Fruit fly (Drosophila melanogaster) whole organism, adult: ENCODE results near the gene CG13409.

Experiments
- CG11617 ChIP-seq: fragments of 200-800 bp; sonication (Bioruptor generic); optimal IDR thresholded peaks from 2 replicates; lab custom pipeline; 2017; ENCODE audit warnings: mild to moderate bottlenecking, missing biosample characterization, missing genetic modification reagents, missing genetic modification characterization
- CG12768 ChIP-seq: fragments of 200-800 bp; sonication (Bioruptor generic); optimal IDR thresholded peaks from 2 replicates; lab custom pipeline; 2017; ENCODE audit warnings: missing biosample characterization, missing genetic modification characterization, mild to moderate bottlenecking, moderate library complexity, missing genetic modification reagents
- CG14711 ChIP-seq: fragments of 200-800 bp; sonication (Bioruptor generic); optimal IDR thresholded peaks from 2 replicates; lab custom pipeline; 2018; ENCODE audit warnings: missing biosample characterization, mild to moderate bottlenecking, missing genetic modification characterization, moderate library complexity
- CG1620 ChIP-seq: fragments of 200-800 bp; sonication (Bioruptor generic); optimal IDR thresholded peaks from 2 replicates; lab custom pipeline; 2016; ENCODE audit warnings: missing biosample characterization, missing genetic modification characterization
- CG33017 ChIP-seq: fragments of 200-800 bp; sonication (Bioruptor generic); optimal IDR thresholded peaks from 2 replicates; lab custom pipeline; 2018; ENCODE audit warnings: missing biosample characterization, mild to moderate bottlenecking, missing genetic modification characterization, moderate library complexity
- CG5204 ChIP-seq: fragments of 200-800 bp; sonication (Bioruptor generic); optimal IDR thresholded peaks from 2 replicates; lab custom pipeline; 2016; ENCODE audit warnings: missing biosample characterization, missing genetic modification characterization
- CG7045 ChIP-seq: fragments of 200-800 bp; sonication (Bioruptor generic); optimal IDR thresholded peaks from 2 replicates; lab custom pipeline; 2017; ENCODE audit warnings: missing biosample characterization, mild to moderate bottlenecking, missing genetic modification characterization
- CG7101 ChIP-seq: fragments of 200-800 bp; sonication (Bioruptor generic); optimal IDR thresholded peaks from 2 replicates; lab custom pipeline; 2018; ENCODE audit warnings: missing biosample characterization, mild to moderate bottlenecking, missing genetic modification characterization, moderate library complexity
- Clk ChIP-seq: fragments of 200-800 bp; sonication (Bioruptor generic); optimal IDR thresholded peaks from 2 replicates; lab custom pipeline; 2017; ENCODE audit warnings: missing biosample characterization, missing genetic modification characterization
- Crg-1 ChIP-seq: fragments of 200-800 bp; sonication (Bioruptor generic); optimal IDR thresholded peaks from 2 replicates; lab custom pipeline; 2016; ENCODE audit warnings: missing biosample characterization, missing genetic modification characterization
- Hr96 ChIP-seq: fragments of 200-800 bp; sonication (Bioruptor generic); optimal IDR thresholded peaks from 2 replicates; lab custom pipeline; 2016; ENCODE audit warnings: missing biosample characterization, missing genetic modification characterization
- Mnt ChIP-seq: fragments of 200-800 bp; sonication (Bioruptor generic); optimal IDR thresholded peaks from 2 replicates; lab custom pipeline; 2016; ENCODE audit warnings: missing biosample characterization, mild to moderate bottlenecking, missing genetic modification characterization
- bab1 ChIP-seq: fragments of 200-800 bp; sonication (Bioruptor generic); optimal IDR thresholded peaks from 3 replicates; lab custom pipeline; 2019; ENCODE audit warnings: missing biosample characterization, mild to moderate bottlenecking, missing genetic modification characterization, moderate library complexity
- cic ChIP-seq: fragments of 200-800 bp; sonication (Bioruptor generic); optimal IDR thresholded peaks from 2 replicates; lab custom pipeline; 2017; ENCODE audit warnings: missing biosample characterization, mild to moderate bottlenecking, missing genetic modification characterization, moderate library complexity
- cnc ChIP-seq, 2 experiments: fragments of >200 bp; optimal IDR thresholded peaks; 2 replicates each; lab custom pipeline; 2017
- kay ChIP-seq: fragments of 200-800 bp; sonication (Bioruptor generic); peaks from one replicate; lab custom pipeline; 2016; ENCODE audit warnings: missing biosample characterization, missing genetic modification characterization, borderline replicate concordance
- ovo ChIP-seq: fragments of 200-800 bp; sonication (Bioruptor generic); optimal IDR thresholded peaks from 2 replicates; lab custom pipeline; 2016; ENCODE audit warnings: missing biosample characterization, missing genetic modification characterization
- pad ChIP-seq: fragments of 200-800 bp; sonication (Bioruptor generic); optimal IDR thresholded peaks from 3 replicates; lab custom pipeline; 2017; ENCODE audit warnings: missing biosample characterization, missing genetic modification characterization, mild to moderate bottlenecking, moderate library complexity, missing genetic modification reagents
- tj ChIP-seq: fragments of 200-800 bp; sonication (Bioruptor generic); optimal IDR thresholded peaks from 3 replicates; lab custom pipeline; 2017; ENCODE audit warnings: missing biosample characterization, mild to moderate bottlenecking, missing genetic modification characterization, moderate library complexity
- toe ChIP-seq: fragments of 200-800 bp; sonication (Bioruptor generic); optimal IDR thresholded peaks from 2 replicates; lab custom pipeline; 2016; ENCODE audit warnings: missing biosample characterization, missing genetic modification characterization

The CG13409 gene

dm6 chr3R:22035552-22035951 is 3.9 kb upstream of the CG13409 start:
- TF ChIP-seq bab1: peak; percentile 41
- TF ChIP-seq CG14711 (tag; lab: Kevin White, UChicago): peak; percentile 29
- peak; percentile 15 for TF ChIP-seq cic (GFP tag; lab: Kevin White, UChicago)
- TF ChIP-seq Mnt (GFP tag; lab: Kevin White, UChicago): peak; percentile 100
- TF ChIP-seq Clk (GFP tag; lab: Kevin White, UChicago): no peak
- TF ChIP-seq CG11617 (GFP tag; lab: Kevin White, UChicago): no peak

DNA sequence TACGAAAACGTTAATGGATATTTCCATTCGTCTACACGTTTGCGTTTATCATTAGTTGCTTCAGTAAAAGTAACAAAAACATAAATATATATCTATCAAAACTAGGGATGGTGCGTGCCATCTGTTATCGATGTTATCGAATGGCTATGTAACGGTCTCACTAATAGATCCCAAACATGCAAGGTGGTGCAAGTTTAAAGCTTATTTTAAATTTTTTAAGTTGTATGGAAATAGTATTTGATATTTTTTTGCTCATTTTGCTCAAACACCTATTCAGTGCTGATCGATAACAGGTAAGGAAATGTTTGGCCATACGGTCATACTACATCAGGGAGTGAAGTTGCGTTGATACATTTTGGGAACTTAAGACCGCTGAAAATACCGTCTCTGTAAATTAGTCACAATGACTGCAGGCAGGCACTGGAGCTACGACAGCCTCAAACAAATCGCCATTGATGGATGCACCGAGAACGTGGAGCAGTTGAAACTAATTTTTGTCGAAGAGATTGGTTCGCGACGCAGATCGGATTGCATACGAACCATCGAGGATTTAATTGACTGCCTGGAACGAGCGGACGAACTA is 2.6 kb upstream of the CG13409 start, which contains the start of the genes CG45099, CG6015, pit and Fadd:
CG45099 (minus strand) TSS at position 127 of the 583 bp plus-strand sequence.
CG6015 (minus strand) TSS at position 127 of the 583 bp plus-strand sequence.
pit (plus strand) TSS at position 139 of the 583 bp plus-strand sequence.
Fadd (plus strand) TSS at position 296 of the 583 bp plus-strand sequence.
- no peak for TF ChIP-seq CG14711 (tag; lab: Kevin White, UChicago)
- TF ChIP-seq cnc (optimal IDR thresholded peaks at IDR 0.05; lab: Kevin White, UChicago): no peak
- peak; percentile 52 for TF ChIP-seq Mnt (GFP tag; lab: Kevin White, UChicago)
- no peak for TF ChIP-seq Crg-1 (GFP tag; lab: Kevin White, UChicago)
- peak; percentile 50 for TF ChIP-seq CG11617 (GFP tag; lab: Kevin White, UChicago)
- TF ChIP-seq toe: no peak
- TF ChIP-seq CG12768 (GFP tag; lab: Kevin White, UChicago): no peak
- TF ChIP-seq pad (GFP tag; lab: Kevin White, UChicago): no peak
- TF ChIP-seq cic (GFP tag; lab: Kevin White, UChicago): peak; percentile 1
- TF ChIP-seq kay (GFP tag; lab: Kevin White, UChicago): no peak
- TF ChIP-seq CG7045 (GFP tag; lab: Kevin White, UChicago): no peak
- no peak for TF ChIP-seq Hr96
- no peak for TF ChIP-seq CG5204
- no peak for TF ChIP-seq ovo (GFP tag; lab: Kevin White, UChicago)
- peak; percentile 17 for TF ChIP-seq CG7101
- TF ChIP-seq tj (GFP tag; lab: Kevin White, UChicago): no peak
- no peak for TF ChIP-seq CG1620 (GFP tag; lab: Kevin White, UChicago)
- no peak for TF ChIP-seq Clk (GFP tag; lab: Kevin White, UChicago)
- no peak for TF ChIP-seq CG33017
- peak; percentile 72 for TF ChIP-seq bab1

DNA sequence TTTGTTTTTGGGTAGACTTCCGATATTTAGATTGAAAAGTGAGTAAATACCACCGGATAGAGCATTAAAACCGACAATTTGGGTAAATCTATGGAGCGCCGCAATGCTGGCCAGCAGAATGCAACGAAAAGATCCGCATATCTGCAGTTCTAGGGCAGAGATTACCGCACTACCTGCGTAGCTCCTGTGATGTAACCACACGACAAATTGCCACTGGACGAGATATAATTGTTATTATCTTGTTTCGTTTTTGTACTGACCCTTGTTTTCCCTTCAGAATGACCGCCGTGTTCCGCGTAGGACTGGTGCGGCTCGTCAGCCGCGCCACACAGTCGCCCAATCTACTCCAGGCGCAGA is 4.0 kb downstream of the CG13409 start:
- no peak for TF ChIP-seq CG1620 (GFP tag; lab: Kevin White, UChicago)
- TF ChIP-seq ovo (GFP tag; lab: Kevin White, UChicago): no peak
- TF ChIP-seq CG12768 (GFP tag; lab: Kevin White, UChicago): no peak
- no peak for TF ChIP-seq CG33017
- TF ChIP-seq cnc (optimal IDR thresholded peaks at IDR 0.05; lab: Kevin White, UChicago): no peak

- TF ChIP-seq CG14711 (tag; lab: Kevin White, UChicago) (peak; percentile 93), CG5204 (no peak), kay (GFP tag; lab: Kevin White, UChicago) (no peak), Clk (GFP tag; lab: Kevin White, UChicago) (peak; percentile 57), pad (GFP tag; lab: Kevin White, UChicago) (peak; percentile 84), CG7101 (peak; percentile 91), Hr96 (no peak), bab1 (peak; percentile 84), cnc (optimal IDR thresholded peaks at IDR 0.05; lab: Kevin White, UChicago) (no peak), toe (no peak), Crg-1 (GFP tag; lab: Kevin White, UChicago) (peak; percentile 91), CG7045 (GFP tag; lab: Kevin White, UChicago) (peak; percentile 84), tj (GFP tag; lab: Kevin White, UChicago) (peak; percentile 63), CG12768 (GFP tag; lab: Kevin White, UChicago) (peak; percentile 93), ovo (GFP tag; lab: Kevin White, UChicago) (peak; percentile 69), CG33017 (peak; percentile 81), cic (GFP tag; lab: Kevin White, UChicago) (peak; percentile 47), CG1620 (GFP tag; lab: Kevin White, UChicago) (peak; percentile 88), CG11617 (GFP tag; lab: Kevin White, UChicago) (peak; percentile 94), Mnt (GFP tag; lab: Kevin White, UChicago) (peak; percentile 82)
These were observed 4.6 kb downstream of the CG13409 start, which contains the start of the genes Cchl and ND-42 for dm6 chr3R:22026922-22027742. Cchl (minus strand) TSS chr3R:22027480. ND-42 (plus strand) TSS chr3R:22027709.

DNA sequence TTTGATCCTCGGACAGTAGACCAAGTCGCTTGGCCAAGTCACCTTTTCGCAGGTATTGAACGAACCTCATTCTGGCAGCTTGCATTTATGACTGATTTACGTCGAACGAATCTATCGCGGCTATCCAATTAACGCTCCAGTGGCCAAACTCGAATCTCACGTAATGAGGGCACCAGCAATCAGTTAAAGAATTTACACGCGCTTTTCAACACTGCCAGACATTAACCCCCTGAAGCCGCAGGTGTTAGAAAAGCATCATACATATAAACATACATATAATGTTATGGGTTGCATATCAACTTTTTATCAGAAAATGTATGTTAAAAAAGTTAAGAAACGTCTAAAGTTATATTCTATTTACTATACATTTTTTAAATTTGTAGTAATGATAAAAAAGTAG is 6.4 kb downstream of the CG13409 start, which contains the start of gene CG6028:
CG6028 (minus strand) TSS at position 187 of the 400 bp plus-strand sequence.
- TF ChIP-seq Clk (GFP tag; lab: Kevin White, UChicago): no peak
- TF ChIP-seq ovo (GFP tag; lab: Kevin White, UChicago): peak; percentile 9
- no peak for TF ChIP-seq tj (GFP tag; lab: Kevin White, UChicago)
- peak; percentile 11 for TF ChIP-seq cic (GFP tag; lab: Kevin White, UChicago)
- TF ChIP-seq CG14711 (tag; lab: Kevin White, UChicago): peak; percentile 12
- peak; percentile 53 for TF ChIP-seq Mnt (GFP tag; lab: Kevin White, UChicago)
- no peak for TF ChIP-seq CG11617 (GFP tag; lab: Kevin White, UChicago)
- TF ChIP-seq CG7101: peak; percentile 38
- peak; percentile 58 for TF ChIP-seq bab1
- TF ChIP-seq CG7045 (GFP tag; lab: Kevin White, UChicago): no peak
- peak; percentile 45 for TF ChIP-seq pad (GFP tag; lab: Kevin White, UChicago)
- peak; percentile 47 for TF ChIP-seq CG33017
- TF ChIP-seq CG12768 (GFP tag; lab: Kevin White, UChicago): peak; percentile 64
- TF ChIP-seq CG1620 (GFP tag; lab: Kevin White, UChicago): peak; percentile 47
- TF ChIP-seq toe: peak; percentile 34
- peak; percentile 27 for TF ChIP-seq Crg-1 (GFP tag; lab: Kevin White, UChicago)
- TF ChIP-seq Hr96: peak; percentile 50
